Worm (Caenorhabditis elegans) whole organism, L3 larva: ENCODE results near the gene clec-177.

Experiments used
- ama-1 ChIP-seq: fragments of 150-350 bp; optimal IDR thresholded peaks from 2 replicates; lab custom pipeline; 2018
- ceh-82 ChIP-seq: fragments of 150-350 bp; optimal IDR thresholded peaks from 2 replicates; lab custom pipeline; 2014; ENCODE audit warnings: missing biosample characterization, missing genetic modification characterization
- ceh-9 ChIP-seq: sonication (generic microtip); optimal IDR thresholded peaks from 2 replicates; lab custom pipeline; 2018; ENCODE audit warnings: missing biosample characterization, missing genetic modification characterization
- egl-27 ChIP-seq: sonication (generic microtip); optimal IDR thresholded peaks from 4 replicates; lab custom pipeline; 2017; ENCODE audit warnings: missing biosample characterization, missing genetic modification reagents, missing genetic modification characterization
- hmg-11 ChIP-seq: sonication (generic microtip); optimal IDR thresholded peaks from 2 replicates; lab custom pipeline; 2016; ENCODE audit warnings: missing genetic modification characterization, missing compliant biosample characterization
- nfya-1 ChIP-seq: sonication (generic microtip); optimal IDR thresholded peaks from 2 replicates; lab custom pipeline; 2017; ENCODE audit warnings: missing genetic modification characterization, mild to moderate bottlenecking, missing compliant biosample characterization, antibody characterized with exemption, moderate library complexity; ENCODE audit not compliant: insufficient read depth
- nhr-11 ChIP-seq: fragments of 150-350 bp; optimal IDR thresholded peaks from 2 replicates; lab custom pipeline; 2014; ENCODE audit warnings: missing biosample characterization, missing genetic modification characterization
- nhr-23 ChIP-seq: fragments of 150-350 bp; optimal IDR thresholded peaks from 2 replicates; lab custom pipeline; 2014; ENCODE audit warnings: missing biosample characterization, missing genetic modification reagents, missing genetic modification characterization
- nhr-237 ChIP-seq: fragments of 150-350 bp; optimal IDR thresholded peaks from 2 replicates; lab custom pipeline; 2014; ENCODE audit warnings: missing biosample characterization, missing genetic modification characterization
- nhr-28 ChIP-seq: fragments of 150-350 bp; optimal IDR thresholded peaks from 2 replicates; lab custom pipeline; 2014; ENCODE audit warnings: missing biosample characterization, missing genetic modification characterization
- pha-4 ChIP-seq: fragments of 150-350 bp; optimal IDR thresholded peaks from 2 replicates; lab custom pipeline; 2014; ENCODE audit warnings: missing biosample characterization, missing genetic modification reagents, missing genetic modification characterization
- skn-1 ChIP-seq: fragments of 150-350 bp; optimal IDR thresholded peaks from 2 replicates; lab custom pipeline; 2014; ENCODE audit warnings: missing biosample characterization, missing genetic modification characterization
- unc-62 ChIP-seq: fragments of 150-350 bp; sonication (generic microtip); optimal IDR thresholded peaks from 4 replicates; lab custom pipeline; 2014; ENCODE audit warnings: missing biosample characterization, missing genetic modification reagents, missing genetic modification characterization

DNA sequence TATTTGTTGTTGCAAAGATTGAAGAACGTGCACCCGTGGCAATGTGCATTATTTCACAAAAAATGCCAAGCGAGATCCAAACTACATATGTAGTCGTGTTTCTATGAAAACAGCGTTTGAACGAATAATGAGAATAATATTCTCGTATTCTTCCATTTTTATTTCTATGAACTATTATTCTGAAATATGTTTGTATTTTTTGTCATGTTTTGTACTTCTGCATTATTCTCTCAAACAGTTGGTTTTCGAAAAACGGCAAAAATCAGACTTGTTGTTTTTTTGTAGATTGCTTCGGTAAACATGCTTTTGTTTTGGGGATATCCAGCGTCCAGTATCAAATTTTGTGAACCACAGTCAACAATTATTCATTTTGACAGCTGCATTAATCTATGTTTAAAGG, at the start of gene clec-177:
- TF ChIP-seq hmg-11 (tag; lab: Kevin White, UChicago) (no peak), egl-27 (tag; lab: Kevin White, UChicago) (no peak), nfya-1 (no peak), ama-1 (no peak), ceh-9 (tag; lab: Kevin White, UChicago) (no peak), unc-62 (no peak), pha-4 (no peak), skn-1 (tag; lab: Kevin White, UChicago) (no peak), nhr-23 (tag; lab: Kevin White, UChicago) (no peak), ceh-82 (tag; lab: Kevin White, UChicago) (no peak), nhr-11 (tag; lab: Kevin White, UChicago) (no peak), nhr-237 (tag; lab: Kevin White, UChicago) (no peak), nhr-28 (tag; lab: Kevin White, UChicago) (no peak)
